Worm (Caenorhabditis elegans) whole organism, L4 larva: Measurements from ENCODE around the gene C26F1.1.

Source experiments
- Y105C5A.15 ChIP-seq: fragments of 200-800 bp; sonication (Bioruptor generic); IDR thresholded peaks from 2 replicates; pipeline ENCODE4 v1.3.6; 2022; ENCODE audit warnings: missing genetic modification characterization, missing compliant biosample characterization
- aly-2 ChIP-seq: sonication (generic microtip); optimal IDR thresholded peaks from 2 replicates; lab custom pipeline; 2018; ENCODE audit warnings: missing biosample characterization, missing genetic modification characterization
- fkh-10 ChIP-seq: fragments of 150-350 bp; optimal IDR thresholded peaks from 2 replicates; lab custom pipeline; 2014; ENCODE audit warnings: missing biosample characterization, missing genetic modification reagents, missing genetic modification characterization
- lim-7 ChIP-seq: fragments of 200-800 bp; sonication (Bioruptor generic); IDR thresholded peaks from 2 replicates; pipeline ENCODE4 v1.3.6; 2022; ENCODE audit warnings: missing genetic modification characterization, missing compliant biosample characterization
- lin-1 ChIP-seq: fragments of 200-800 bp; sonication (Bioruptor generic); IDR thresholded peaks from 2 replicates; pipeline ENCODE4 v1.3.6; 2022; ENCODE audit warnings: missing genetic modification reagents, missing genetic modification characterization, missing compliant biosample characterization
- lin-29 ChIP-seq: fragments of 200-800 bp; sonication (Bioruptor generic); IDR thresholded peaks from 2 replicates; pipeline ENCODE4 v1.3.6; 2022; ENCODE audit warnings: missing genetic modification reagents, missing genetic modification characterization, missing compliant biosample characterization
- nhr-11 ChIP-seq: fragments of 150-350 bp; optimal IDR thresholded peaks from 2 replicates; lab custom pipeline; 2014; ENCODE audit warnings: missing biosample characterization, missing genetic modification characterization
- snpc-1.2 ChIP-seq: fragments of 200-800 bp; sonication (Bioruptor generic); IDR thresholded peaks from 2 replicates; pipeline ENCODE4 v1.3.6; 2022; ENCODE audit warnings: missing genetic modification reagents, missing genetic modification characterization, missing compliant biosample characterization
- unc-62 ChIP-seq, 3 experiments: fragments of 150-350 bp in 1 of 3; sonication (generic microtip); optimal IDR thresholded peaks in 2 of 3; peaks in 1 of 3; 1 replicate in 1 of 3; 2 replicates in 2 of 3; lab custom pipeline; 2014 to 2017; ENCODE audit warnings: missing biosample characterization in 3 of 3, missing genetic modification characterization in 3 of 3, missing genetic modification reagents in 3 of 3, missing genotype in 1 of 3

ce11 chrV:7770961-7771360, 14.3 kb upstream of the C26F1.1 start, which contains the start of gene frpr-3:
- no peak for TF ChIP-seq unc-62 (GFP tag; optimal IDR thresholded peaks at IDR 0.05 in 1 of 2; lab: Kevin White, UChicago)
- no peak for TF ChIP-seq unc-62 (tag; optimal IDR thresholded peaks at IDR 0.05; lab: Kevin White, UChicago)
- no peak for TF ChIP-seq nhr-11 (tag; lab: Kevin White, UChicago)
- no peak for TF ChIP-seq snpc-1.2 (GFP tag; lab: Robert Waterston, UW)
- no peak for TF ChIP-seq aly-2 (tag; lab: Kevin White, UChicago)
- TF ChIP-seq lin-29 (GFP tag; lab: Robert Waterston, UW): no peak
- no peak for TF ChIP-seq fkh-10 (GFP tag; lab: Kevin White, UChicago)
- TF ChIP-seq lin-1: no peak
- TF ChIP-seq lim-7 (GFP tag; lab: Robert Waterston, UW): no peak
- TF ChIP-seq Y105C5A.15 (GFP tag; lab: Robert Waterston, UW): no peak
